Comparison of ENCODE assay signal across 1 fruit fly cellular context in genomic region chr2L:4133078-4133477, dm6.
TF ChIP-seq lines count a peak whose summit lies in the region.

No protein-coding gene starts in this region.

TF ChIP-seq in whole organism, embryonic, 481 proteins besides CTCF, POLR2A, EP300 and RAD21 (continued from another document and continues in another):
- TF ChIP-seq mirr (GFP tag; optimal IDR thresholded peaks at IDR 0.05; lab: Kevin White, UChicago) (no peak), toy (GFP tag; IDR thresholded peaks at IDR 0.05; lab: Robert Waterston, UW) (no peak), ATbp (GFP tag; optimal IDR thresholded peaks at IDR 0.05; lab: Kevin White, UChicago) (peak; percentile 38), CG9876 (GFP tag; optimal IDR thresholded peaks at IDR 0.05; lab: Kevin White, UChicago) (no peak), Scr (GFP tag; IDR thresholded peaks at IDR 0.05; lab: Robert Waterston, UW; ENCODE audit: partially characterized antibody) (no peak), GATAe (GFP tag; conservative IDR thresholded peaks at IDR 0.05; lab: Robert Waterston, UW) (0 out of 2 replicates have a peak, but pooled peaks have one; percentile 28), CG7357 (GFP tag; IDR thresholded peaks at IDR 0.05; lab: Robert Waterston, UW) (peak; percentile 63; the same call in 2 of the 3 replicates), nmo (GFP tag; optimal IDR thresholded peaks at IDR 0.05; lab: Kevin White, UChicago) (peak; percentile 4), CG17385 (GFP tag; optimal IDR thresholded peaks at IDR 0.05; lab: Kevin White, UChicago) (no peak), Atf-2 (GFP tag; optimal IDR thresholded peaks at IDR 0.05; lab: Kevin White, UChicago) (no peak), CG18764 (GFP tag; optimal IDR thresholded peaks at IDR 0.05; lab: Kevin White, UChicago) (peak; percentile 31), gce (GFP tag; IDR thresholded peaks at IDR 0.05; lab: Robert Waterston, UW) (peak; percentile 74), grn (GFP tag; optimal IDR thresholded peaks at IDR 0.05; lab: Kevin White, UChicago) (no peak), gem (tag; optimal IDR thresholded peaks at IDR 0.05; lab: Kevin White, UChicago) (peak; percentile 44), eve (GFP tag; optimal IDR thresholded peaks at IDR 0.05; lab: Kevin White, UChicago) (no peak), CG1603 (tag; optimal IDR thresholded peaks at IDR 0.05; lab: Kevin White, UChicago) (peak; percentile 18), Awh (GFP tag; IDR thresholded peaks at IDR 0.05; lab: Robert Waterston, UW) (peak; percentile 82), CHES-1-like (GFP tag; optimal IDR thresholded peaks at IDR 0.05; lab: Kevin White, UChicago) (no peak), NC2α (GFP tag; optimal IDR thresholded peaks at IDR 0.05; lab: Kevin White, UChicago) (no peak), fru (optimal IDR thresholded peaks at IDR 0.05; lab: Kevin White, UChicago) (no peak), Hr3 (GFP tag; optimal IDR thresholded peaks at IDR 0.05; lab: Kevin White, UChicago) (no peak), Six4 (GFP tag; optimal IDR thresholded peaks at IDR 0.05; lab: Kevin White, UChicago) (peak; percentile 16), CG3281 (GFP tag; optimal IDR thresholded peaks at IDR 0.05; lab: Kevin White, UChicago) (peak; percentile 38), Usf (GFP tag; optimal IDR thresholded peaks at IDR 0.05; lab: Kevin White, UChicago) (no peak), Atf6 (GFP tag; IDR thresholded peaks at IDR 0.05; lab: Robert Waterston, UW) (0 out of 2 replicates have a peak, but pooled peaks have one; percentile 13), Poxn (GFP tag; IDR thresholded peaks at IDR 0.05; lab: Robert Waterston, UW) (no peak), CG11247 (GFP tag; IDR thresholded peaks at IDR 0.05; lab: Robert Waterston, UW) (no peak), prd (optimal IDR thresholded peaks at IDR 0.05; lab: Kevin White, UChicago) (no peak), prd (GFP tag; IDR thresholded peaks at IDR 0.05; lab: Robert Waterston, UW) (peak; percentile 81), CG18262 (tag; optimal IDR thresholded peaks at IDR 0.05; lab: Kevin White, UChicago) (peak; percentile 77), grau (tag; optimal IDR thresholded peaks at IDR 0.05; lab: Kevin White, UChicago) (peak; percentile 12), bowl (GFP tag; IDR thresholded peaks at IDR 0.05; lab: Robert Waterston, UW) (peak; percentile 37; the same call in 1 of the 2 replicates), CG11723 (GFP tag; optimal IDR thresholded peaks at IDR 0.05; lab: Kevin White, UChicago) (no peak), wek (GFP tag; optimal IDR thresholded peaks at IDR 0.05; lab: Kevin White, UChicago) (no peak), CG16779 (GFP tag; IDR thresholded peaks at IDR 0.05; lab: Robert Waterston, UW) (no peak), CG1647 (GFP tag; optimal IDR thresholded peaks at IDR 0.05; lab: Kevin White, UChicago) (no peak), Sox102F (GFP tag; optimal IDR thresholded peaks at IDR 0.05; lab: Kevin White, UChicago) (peak; percentile 34), cg (GFP tag; optimal IDR thresholded peaks at IDR 0.05; lab: Kevin White, UChicago) (no peak), CG9932 (GFP tag; IDR thresholded peaks at IDR 0.05; lab: Robert Waterston, UW) (no peak), sqz (GFP tag; optimal IDR thresholded peaks at IDR 0.05; lab: Kevin White, UChicago) (peak; percentile 48), CG6689 (GFP tag; IDR thresholded peaks at IDR 0.05; lab: Robert Waterston, UW) (peak; percentile 75), sd (tag; optimal IDR thresholded peaks at IDR 0.05; lab: Kevin White, UChicago) (no peak), zf30C (GFP tag; optimal IDR thresholded peaks at IDR 0.05; lab: Kevin White, UChicago) (no peak), pita (GFP tag; optimal IDR thresholded peaks at IDR 0.05; lab: Kevin White, UChicago) (no peak), CG4854 (GFP tag; optimal IDR thresholded peaks at IDR 0.05; lab: Kevin White, UChicago) (no peak), HHEX (GFP tag; optimal IDR thresholded peaks at IDR 0.05; lab: Kevin White, UChicago) (peak; percentile 48), dan (GFP tag; IDR thresholded peaks at IDR 0.05; lab: Robert Waterston, UW) (no peak), Side (GFP tag; optimal IDR thresholded peaks at IDR 0.05; lab: Kevin White, UChicago) (no peak), en (GFP tag; optimal IDR thresholded peaks at IDR 0.05; lab: Kevin White, UChicago) (no peak), Nf-YB (GFP tag; optimal IDR thresholded peaks at IDR 0.05; lab: Kevin White, UChicago) (no peak), CG8281 (tag; optimal IDR thresholded peaks at IDR 0.05; lab: Kevin White, UChicago) (peak; percentile 18), CG8290 (GFP tag; optimal IDR thresholded peaks at IDR 0.05; lab: Kevin White, UChicago) (no peak), CG8290 (tag; optimal IDR thresholded peaks at IDR 0.05; lab: Kevin White, UChicago) (no peak), E2f1 (GFP tag; IDR thresholded peaks at IDR 0.05; lab: Robert Waterston, UW) (peak; percentile 65), z (GFP tag; IDR thresholded peaks at IDR 0.05; lab: Robert Waterston, UW) (peak; percentile 58; the same call in 1 of the 3 replicates), Spps (tag; optimal IDR thresholded peaks at IDR 0.05; lab: Kevin White, UChicago) (peak; percentile 46), CG11093 (GFP tag; IDR thresholded peaks at IDR 0.05; lab: Robert Waterston, UW) (peak; percentile 65; the same call in 2 of the 3 replicates), CG31441 (GFP tag; IDR thresholded peaks at IDR 0.05; lab: Robert Waterston, UW) (peak; percentile 66), CG7556 (GFP tag; optimal IDR thresholded peaks at IDR 0.05; lab: Kevin White, UChicago) (peak; percentile 22), peb (GFP tag; IDR thresholded peaks at IDR 0.05; lab: Robert Waterston, UW) (peak; percentile 44; the same call in 1 of the 2 replicates), Hsf (GFP tag; optimal IDR thresholded peaks at IDR 0.05; lab: Kevin White, UChicago) (no peak), CG10321 (GFP tag; IDR thresholded peaks at IDR 0.05; lab: Robert Waterston, UW) (no peak), hth (optimal IDR thresholded peaks at IDR 0.05; lab: Kevin White, UChicago) (no peak), CG31224 (GFP tag; IDR thresholded peaks at IDR 0.05; lab: Robert Waterston, UW) (0 out of 2 replicates have a peak, but pooled peaks have one; percentile 29), CG15514 (GFP tag; optimal IDR thresholded peaks at IDR 0.05; lab: Kevin White, UChicago) (peak; percentile 39), CG14710 (tag; optimal IDR thresholded peaks at IDR 0.05; lab: Kevin White, UChicago) (peak; percentile 64), lbe (GFP tag; optimal IDR thresholded peaks at IDR 0.05; lab: Kevin White, UChicago) (no peak), CG10431 (GFP tag; optimal IDR thresholded peaks at IDR 0.05; lab: Kevin White, UChicago) (no peak), CG14965 (GFP tag; optimal IDR thresholded peaks at IDR 0.05; lab: Kevin White, UChicago; ENCODE audit: borderline replicate concordance) (no peak), insv (GFP tag; optimal IDR thresholded peaks at IDR 0.05; lab: Kevin White, UChicago) (no peak), CG15696 (tag; optimal IDR thresholded peaks at IDR 0.05; lab: Kevin White, UChicago) (peak; percentile 14), dmrt11E (tag; optimal IDR thresholded peaks at IDR 0.05; lab: Kevin White, UChicago) (no peak), H2.0 (GFP tag; IDR thresholded peaks at IDR 0.05; lab: Robert Waterston, UW) (no peak), CG7372 (GFP tag; IDR thresholded peaks at IDR 0.05; lab: Robert Waterston, UW) (no peak), CG17612 (GFP tag; IDR thresholded peaks at IDR 0.05; lab: Robert Waterston, UW) (no peak), fd96Cb (tag; optimal IDR thresholded peaks at IDR 0.05; lab: Kevin White, UChicago) (peak; percentile 47), CG4730 (GFP tag; IDR thresholded peaks at IDR 0.05; lab: Robert Waterston, UW) (peak; percentile 43), CG2712 (tag; optimal IDR thresholded peaks at IDR 0.05; lab: Kevin White, UChicago) (peak; percentile 77), Jarid2 (GFP tag; optimal IDR thresholded peaks at IDR 0.05; lab: Kevin White, UChicago) (peak; percentile 4), ab (GFP tag; optimal IDR thresholded peaks at IDR 0.05; lab: Kevin White, UChicago) (no peak), Hmx (GFP tag; optimal IDR thresholded peaks at IDR 0.05; lab: Kevin White, UChicago) (no peak), D (optimal IDR thresholded peaks at IDR 0.05; lab: Kevin White, UChicago) (no peak), D (GFP tag; optimal IDR thresholded peaks at IDR 0.05; lab: Kevin White, UChicago) (peak; percentile 39), ap (GFP tag; IDR thresholded peaks at IDR 0.05; lab: Robert Waterston, UW) (no peak), onecut (GFP tag; IDR thresholded peaks at IDR 0.05; lab: Robert Waterston, UW) (no peak), CG14667 (GFP tag; IDR thresholded peaks at IDR 0.05; lab: Robert Waterston, UW) (peak; percentile 70), dysf (GFP tag; IDR thresholded peaks at IDR 0.05; lab: Robert Waterston, UW) (peak; percentile 55; the same call in 2 of the 3 replicates), Hr39 (optimal IDR thresholded peaks at IDR 0.05; lab: Kevin White, UChicago) (no peak), crp (GFP tag; optimal IDR thresholded peaks at IDR 0.05; lab: Kevin White, UChicago) (no peak), CG11504 (tag; optimal IDR thresholded peaks at IDR 0.05; lab: Kevin White, UChicago) (peak; percentile 47), ro (GFP tag; IDR thresholded peaks at IDR 0.05; lab: Robert Waterston, UW) (no peak), row (GFP tag; IDR thresholded peaks at IDR 0.05; lab: Robert Waterston, UW) (peak; percentile 52), CkIIα-i1 (GFP tag; IDR thresholded peaks at IDR 0.05; lab: Robert Waterston, UW) (no peak), CG18599 (GFP tag; optimal IDR thresholded peaks at IDR 0.05; lab: Kevin White, UChicago) (peak; percentile 75), ind (GFP tag; optimal IDR thresholded peaks at IDR 0.05; lab: Kevin White, UChicago) (peak; percentile 47), jumu (GFP tag; optimal IDR thresholded peaks at IDR 0.05; lab: Kevin White, UChicago) (no peak), CG12236 (GFP tag; optimal IDR thresholded peaks at IDR 0.05; lab: Kevin White, UChicago) (no peak), gt (GFP tag; IDR thresholded peaks at IDR 0.05; lab: Robert Waterston, UW) (peak; percentile 49; the same call in 1 of the 2 replicates), lola (GFP tag; optimal IDR thresholded peaks at IDR 0.05; lab: Kevin White, UChicago) (peak in 1 of 3 experiments; percentile 56), lab (GFP tag; optimal IDR thresholded peaks at IDR 0.05; lab: Kevin White, UChicago) (peak; percentile 72), CG10209 (GFP tag; optimal IDR thresholded peaks at IDR 0.05; lab: Kevin White, UChicago) (peak; percentile 23), Ptx1 (GFP tag; IDR thresholded peaks at IDR 0.05; lab: Robert Waterston, UW) (peak; percentile 26; the same call in 1 of the 2 replicates), Dll (GFP tag; IDR thresholded peaks at IDR 0.05; lab: Robert Waterston, UW; ENCODE audit: partially characterized antibody) (no peak), zen (tag; optimal IDR thresholded peaks at IDR 0.05; lab: Kevin White, UChicago) (peak; percentile 7), CG9437 (GFP tag; optimal IDR thresholded peaks at IDR 0.05; lab: Kevin White, UChicago) (no peak), unc-4 (GFP tag; IDR thresholded peaks at IDR 0.05; lab: Robert Waterston, UW; ENCODE audit: partially characterized antibody) (no peak), CG15601 (tag; optimal IDR thresholded peaks at IDR 0.05; lab: Kevin White, UChicago) (no peak), CG4404 (GFP tag; IDR thresholded peaks at IDR 0.05; lab: Robert Waterston, UW) (peak; percentile 53), pb (GFP tag; optimal IDR thresholded peaks at IDR 0.05; lab: Kevin White, UChicago) (no peak), schlank (tag; optimal IDR thresholded peaks at IDR 0.05; lab: Kevin White, UChicago) (no peak), Neu2 (GFP tag; optimal IDR thresholded peaks at IDR 0.05; lab: Kevin White, UChicago; ENCODE audit: borderline replicate concordance) (no peak), lmd (GFP tag; IDR thresholded peaks at IDR 0.05; lab: Robert Waterston, UW) (peak; percentile 28; the same call in 1 of the 2 replicates), sens (GFP tag; lab: Kevin White, UChicago) (peak; percentile 37), Gug (GFP tag; IDR thresholded peaks at IDR 0.05; lab: Robert Waterston, UW) (peak; percentile 62; the same call in 3 of the 4 replicates), CG3163 (GFP tag; optimal IDR thresholded peaks at IDR 0.05; lab: Kevin White, UChicago) (no peak), al (GFP tag; IDR thresholded peaks at IDR 0.05; lab: Robert Waterston, UW) (no peak), CG17186 (GFP tag; optimal IDR thresholded peaks at IDR 0.05; lab: Kevin White, UChicago) (no peak), Fer1 (GFP tag; optimal IDR thresholded peaks at IDR 0.05; lab: Kevin White, UChicago) (peak; percentile 75), tgo (GFP tag; IDR thresholded peaks at IDR 0.05; lab: Robert Waterston, UW) (no peak), ato (GFP tag; IDR thresholded peaks at IDR 0.05; lab: Robert Waterston, UW; ENCODE audit: partially characterized antibody) (no peak), NFAT (GFP tag; IDR thresholded peaks at IDR 0.05; lab: Robert Waterston, UW) (no peak), Antp (GFP tag; optimal IDR thresholded peaks at IDR 0.05; lab: Kevin White, UChicago) (no peak), CG10959 (GFP tag; IDR thresholded peaks at IDR 0.05; lab: Robert Waterston, UW) (no peak), CG2129 (GFP tag; IDR thresholded peaks at IDR 0.05; lab: Robert Waterston, UW; ENCODE audit: partially characterized antibody) (no peak), CG4820 (GFP tag; optimal IDR thresholded peaks at IDR 0.05; lab: Kevin White, UChicago) (no peak), HmgD (GFP tag; optimal IDR thresholded peaks at IDR 0.05; lab: Kevin White, UChicago) (no peak), Meics (GFP tag; optimal IDR thresholded peaks at IDR 0.05; lab: Kevin White, UChicago) (peak; percentile 56), Gsc (GFP tag; IDR thresholded peaks at IDR 0.05; lab: Robert Waterston, UW) (no peak), hkb (optimal IDR thresholded peaks at IDR 0.05; lab: Kevin White, UChicago) (no peak), hkb (GFP tag; IDR thresholded peaks at IDR 0.05; lab: Robert Waterston, UW) (peak; percentile 64), shn (GFP tag; optimal IDR thresholded peaks at IDR 0.05; lab: Kevin White, UChicago) (no peak), Doc3 (GFP tag; IDR thresholded peaks at IDR 0.05; lab: Robert Waterston, UW; ENCODE audit: partially characterized antibody) (no peak), Hmr (GFP tag; optimal IDR thresholded peaks at IDR 0.05; lab: Kevin White, UChicago) (peak; percentile 25), Optix (GFP tag; IDR thresholded peaks at IDR 0.05; lab: Robert Waterston, UW) (no peak), Oaz (GFP tag; IDR thresholded peaks at IDR 0.05; lab: Robert Waterston, UW) (no peak)
